Fruit fly (Drosophila melanogaster): ENCODE results near the gene CG34027.

- TF ChIP-seq h (GFP tag; optimal IDR thresholded peaks at IDR 0.05) (no peak), psq (GFP tag; optimal IDR thresholded peaks at IDR 0.05) (no peak), CG32264 (GFP tag; optimal IDR thresholded peaks at IDR 0.05) (no peak), ey (GFP tag; optimal IDR thresholded peaks at IDR 0.05) (no peak), pan (optimal IDR thresholded peaks at IDR 0.05) (no peak), jim (GFP tag; optimal IDR thresholded peaks at IDR 0.05) (no peak), OdsH (GFP tag; optimal IDR thresholded peaks at IDR 0.05) (no peak), Rel (GFP tag; optimal IDR thresholded peaks at IDR 0.05) (no peak), Rel (tag; optimal IDR thresholded peaks at IDR 0.05) (no peak), Dif (GFP tag; optimal IDR thresholded peaks at IDR 0.05; ENCODE audit: partially characterized antibody) (peak; percentile 68), Vsx2 (GFP tag; optimal IDR thresholded peaks at IDR 0.05; ENCODE audit: partially characterized antibody) (no peak), lola (GFP tag; optimal IDR thresholded peaks at IDR 0.05) (no peak), CrebA (GFP tag; optimal IDR thresholded peaks at IDR 0.05; ENCODE audit: borderline replicate concordance) (no peak), tai (GFP tag; optimal IDR thresholded peaks at IDR 0.05) (no peak)
Observed at dm6 chr3R:25137565-25138367, 28.9 kb upstream of the CG34027 start, which contains the start of gene danr.

Data from whole organism, wandering third instar larva.